Worm (Caenorhabditis elegans): ENCODE measurements around the gene R07B7.12.
"Not testable (repeated sequence)": the region's sequence is repeated elsewhere in the genome, so short reads cannot be mapped to it uniquely, and the experiment has no call there.

The R07B7.12 gene

DNA sequence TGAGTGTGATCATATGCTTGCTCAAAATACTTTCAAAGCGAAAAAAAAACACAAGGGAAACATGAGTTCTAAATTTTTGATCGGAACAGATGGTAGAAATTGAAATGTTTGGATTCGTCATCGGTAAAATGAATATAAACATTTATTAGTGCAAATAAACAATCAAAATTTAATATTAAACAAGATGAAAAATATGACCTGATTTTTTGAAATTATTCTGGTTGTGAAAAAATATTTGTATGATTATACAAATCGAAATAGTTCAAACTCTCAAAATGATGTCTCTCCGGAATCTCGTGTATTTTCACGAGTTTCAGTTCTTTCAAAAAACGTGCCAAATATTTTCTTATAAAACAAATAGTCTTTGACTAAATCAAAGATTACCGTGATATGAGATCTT is 31.5 kb downstream of the R07B7.12 start, which contains the start of gene C13C4.7:
Gene C13C4.7, minus strand, starts transcription at position 101 of the 400 bp plus-strand sequence.
- no peak for TF ChIP-seq unc-62 (GFP tag; optimal IDR thresholded peaks at IDR 0.05)

DNA sequence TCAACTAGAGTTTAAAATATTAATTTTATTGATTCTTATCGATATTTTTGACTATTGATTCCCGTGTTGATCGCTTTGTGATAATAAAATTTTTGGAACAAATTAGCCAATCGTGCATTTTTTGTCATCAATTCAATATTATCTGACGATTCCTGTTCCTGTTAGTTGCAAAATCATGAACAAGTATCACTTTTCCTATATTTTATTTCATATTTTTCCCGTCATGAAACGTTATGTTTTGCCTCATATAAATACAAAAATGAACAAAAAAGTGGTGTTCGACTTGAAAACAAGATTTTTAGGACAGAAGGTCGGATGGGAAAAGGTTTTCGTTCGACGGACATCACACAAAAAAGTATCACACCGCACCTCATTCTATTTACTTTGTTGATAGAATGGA is 32.4 kb downstream of the R07B7.12 start, which contains the start of gene C13C4.6:
Gene C13C4.6, plus strand, starts transcription at position 301 of the 400 bp plus-strand sequence.
- no peak for TF ChIP-seq unc-62 (GFP tag; optimal IDR thresholded peaks at IDR 0.05)

DNA sequence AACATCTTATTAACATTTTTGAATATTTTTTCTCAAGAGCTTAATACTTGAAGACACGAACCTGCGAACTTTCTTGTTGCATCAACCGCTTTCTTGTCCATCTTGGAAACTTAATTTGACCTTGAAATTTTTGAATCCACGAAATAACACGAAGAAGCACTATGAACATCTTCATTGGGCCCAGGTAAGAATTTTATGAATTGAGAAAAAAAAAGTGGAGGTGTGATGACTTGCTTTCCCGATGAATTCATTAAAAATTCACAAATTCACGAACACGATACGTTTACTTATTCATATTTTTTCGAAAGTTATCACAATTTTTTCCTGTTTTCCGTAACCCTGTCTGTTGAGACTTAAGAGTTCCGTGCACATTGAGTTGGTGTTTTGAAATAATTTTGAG is 41.8 kb downstream of the R07B7.12 start, which contains the start of gene C27A7.6:
Gene C27A7.6, minus strand, starts transcription at position 101 of the 400 bp plus-strand sequence.
- not testable (repeated sequence) for TF ChIP-seq unc-62 (GFP tag; optimal IDR thresholded peaks at IDR 0.05)

DNA sequence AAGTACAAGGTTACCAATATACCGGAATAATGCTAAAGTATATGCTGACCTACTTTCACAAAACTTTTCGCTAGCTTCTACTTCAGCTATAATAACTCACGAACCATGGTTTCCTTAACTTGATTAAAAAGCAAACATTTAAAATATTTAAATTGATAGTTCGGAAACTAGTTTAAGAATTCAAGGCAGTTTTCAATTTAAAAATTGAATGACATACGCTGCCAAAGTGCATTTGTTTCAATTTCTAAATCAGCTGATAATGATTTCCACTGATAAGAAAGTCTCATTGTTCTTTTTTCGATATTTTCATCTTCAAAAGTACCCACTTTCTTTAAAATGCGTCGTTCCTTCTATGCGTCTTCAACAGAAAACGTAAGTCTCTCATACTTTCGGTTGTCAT is 42.3 kb downstream of the R07B7.12 start, which contains the start of gene enpp-1:
Gene enpp-1, plus strand, starts transcription at position 301 of the 400 bp plus-strand sequence.
- not testable (repeated sequence) for TF ChIP-seq unc-62 (GFP tag; optimal IDR thresholded peaks at IDR 0.05)

DNA sequence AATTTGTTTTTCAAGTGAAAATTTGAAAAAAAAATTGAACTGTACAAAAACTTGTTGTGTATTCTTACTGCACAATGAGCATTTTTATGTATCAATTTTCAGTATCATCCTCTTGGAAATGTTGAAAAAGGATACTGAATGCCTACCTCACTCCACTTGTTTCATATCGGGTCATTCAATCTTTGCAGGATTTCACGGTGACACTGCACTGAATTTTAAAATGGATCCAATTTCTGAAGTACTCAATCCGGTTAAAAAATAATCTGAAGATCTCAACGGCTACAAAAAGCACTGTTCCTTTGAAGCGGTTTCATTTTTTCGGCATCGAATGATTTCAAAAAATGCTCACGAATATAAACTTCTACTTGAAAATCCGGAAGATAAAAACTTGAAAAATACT is 49.1 kb downstream of the R07B7.12 start:
- TF ChIP-seq unc-62 (GFP tag; optimal IDR thresholded peaks at IDR 0.05): no peak

DNA sequence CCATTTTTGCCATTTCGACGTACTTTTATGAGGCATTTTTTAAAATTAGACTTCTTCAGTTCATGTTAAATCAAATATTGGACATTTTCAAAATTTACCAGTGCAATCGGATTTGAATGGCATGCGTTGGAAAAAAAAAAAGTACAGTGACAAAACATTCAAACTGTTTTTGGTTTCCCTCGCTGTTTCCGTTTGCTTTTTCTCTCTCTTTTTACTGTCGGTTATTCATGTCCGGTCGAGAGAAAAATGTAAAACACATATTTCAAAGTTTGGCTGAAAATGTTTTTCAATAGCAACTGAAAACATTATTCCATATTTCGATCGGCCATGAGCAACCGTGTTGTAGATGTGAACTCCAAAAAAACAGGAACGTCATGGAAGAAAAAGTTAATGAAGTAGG is 51.8 kb downstream of the R07B7.12 start, which contains the start of gene C27A7.3:
Gene C27A7.3, plus strand, starts transcription at position 301 of the 400 bp plus-strand sequence.
- no peak for TF ChIP-seq unc-62 (GFP tag; optimal IDR thresholded peaks at IDR 0.05)
